Fruit fly (Drosophila melanogaster): ENCODE results near the gene dj.

dj gene

dm6 chr3R:7087201-7087505, 28.0 kb downstream of the dj start:
- TF ChIP-seq CG32121 (GFP tag; IDR thresholded peaks at IDR 0.05) = peak; percentile 26; the same call in 1 of the 2 replicates
- no peak for TF ChIP-seq CG10348 (GFP tag; IDR thresholded peaks at IDR 0.05)
- TF ChIP-seq Pif1A (GFP tag; optimal IDR thresholded peaks at IDR 0.05) = no peak
- TF ChIP-seq Snoo (tag; optimal IDR thresholded peaks at IDR 0.05) = no peak

dm6 chr3R:7087904-7088303, 28.8 kb downstream of the dj start:
- TF ChIP-seq gl (tag; optimal IDR thresholded peaks at IDR 0.05) (no peak), CG8159 (tag; optimal IDR thresholded peaks at IDR 0.05) (no peak), EcR (GFP tag; optimal IDR thresholded peaks at IDR 0.05) (no peak), CG17806 (tag; optimal IDR thresholded peaks at IDR 0.05) (no peak), CG32121 (GFP tag; IDR thresholded peaks at IDR 0.05) (no peak), CG4496 (GFP tag; IDR thresholded peaks at IDR 0.05) (no peak), Pif1B (GFP tag; optimal IDR thresholded peaks at IDR 0.05) (no peak), CG9948 (tag; optimal IDR thresholded peaks at IDR 0.05) (no peak), Snoo (tag; optimal IDR thresholded peaks at IDR 0.05) (no peak)

- TF ChIP-seq CG13204 (GFP tag; optimal IDR thresholded peaks at IDR 0.05) (no peak), Pif1A (GFP tag; optimal IDR thresholded peaks at IDR 0.05) (peak; percentile 20), CG4496 (GFP tag; IDR thresholded peaks at IDR 0.05) (0 out of 3 replicates have a peak, but pooled peaks have one; percentile 15), CG8159 (tag; optimal IDR thresholded peaks at IDR 0.05) (no peak), fd96Ca (GFP tag; IDR thresholded peaks at IDR 0.05) (peak; percentile 53; the same call in 1 of the 3 replicates), CG9948 (tag; optimal IDR thresholded peaks at IDR 0.05) (no peak), CG34367 (tag; optimal IDR thresholded peaks at IDR 0.05) (no peak), CG12605 (GFP tag; IDR thresholded peaks at IDR 0.05) (no peak), EcR (GFP tag; optimal IDR thresholded peaks at IDR 0.05) (peak; percentile 86), gl (tag; optimal IDR thresholded peaks at IDR 0.05) (no peak), Pif1B (GFP tag; optimal IDR thresholded peaks at IDR 0.05) (no peak), CG14655 (GFP tag; optimal IDR thresholded peaks at IDR 0.05) (no peak), Ets98B (GFP tag; IDR thresholded peaks at IDR 0.05) (no peak; the same call in 1 of the 2 replicates)
Observed at dm6 chr3R:7088837-7089361, 29.8 kb downstream of the dj start.

- TF ChIP-seq D1 (tag; optimal IDR thresholded peaks at IDR 0.05) = no peak
- TF ChIP-seq CG4496 (GFP tag; IDR thresholded peaks at IDR 0.05) = peak; percentile 45; the same call in 1 of the 3 replicates
- TF ChIP-seq CG13204 (GFP tag; optimal IDR thresholded peaks at IDR 0.05) = no peak
- TF ChIP-seq CG8159 (tag; optimal IDR thresholded peaks at IDR 0.05) = peak; percentile 32
- TF ChIP-seq CG17806 (tag; optimal IDR thresholded peaks at IDR 0.05) = no peak
- no peak for TF ChIP-seq rn (GFP tag; IDR thresholded peaks at IDR 0.05)
- TF ChIP-seq CG14655 (GFP tag; optimal IDR thresholded peaks at IDR 0.05) = no peak
Observed at dm6 chr3R:7089522-7090336, 30.6 kb downstream of the dj start.

dm6 chr3R:7090337-7090830, 31.3 kb downstream of the dj start:
- TF ChIP-seq CG34367 (tag; optimal IDR thresholded peaks at IDR 0.05) (no peak), CG13204 (GFP tag; optimal IDR thresholded peaks at IDR 0.05) (no peak), Snoo (tag; optimal IDR thresholded peaks at IDR 0.05) (no peak), CG9948 (tag; optimal IDR thresholded peaks at IDR 0.05) (no peak), CG4496 (GFP tag; IDR thresholded peaks at IDR 0.05) (no peak; the same call in 2 of the 3 replicates), CG12605 (GFP tag; IDR thresholded peaks at IDR 0.05) (no peak), CG8301 (tag; optimal IDR thresholded peaks at IDR 0.05) (no peak), Pif1B (GFP tag; optimal IDR thresholded peaks at IDR 0.05) (no peak), CG32121 (GFP tag; IDR thresholded peaks at IDR 0.05) (peak; percentile 14; the same call in 1 of the 2 replicates), D1 (tag; optimal IDR thresholded peaks at IDR 0.05) (no peak), CG15710 (tag; optimal IDR thresholded peaks at IDR 0.05) (peak; percentile 10), CG17806 (tag; optimal IDR thresholded peaks at IDR 0.05) (peak; percentile 5), fd96Ca (GFP tag; IDR thresholded peaks at IDR 0.05) (no peak; the same call in 2 of the 3 replicates), CG8159 (tag; optimal IDR thresholded peaks at IDR 0.05) (no peak), CG10348 (GFP tag; IDR thresholded peaks at IDR 0.05) (no peak), CG14655 (GFP tag; optimal IDR thresholded peaks at IDR 0.05) (no peak), EcR (GFP tag; optimal IDR thresholded peaks at IDR 0.05) (no peak), gl (tag; optimal IDR thresholded peaks at IDR 0.05) (no peak), Ets98B (GFP tag; IDR thresholded peaks at IDR 0.05) (no peak), Pif1A (GFP tag; optimal IDR thresholded peaks at IDR 0.05) (peak; percentile 6), rn (GFP tag; IDR thresholded peaks at IDR 0.05) (no peak)

dm6 chr3R:7091904-7092303, 32.8 kb downstream of the dj start:
- TF ChIP-seq CG8159 (tag; optimal IDR thresholded peaks at IDR 0.05) (no peak), CG8301 (tag; optimal IDR thresholded peaks at IDR 0.05) (no peak), CG14655 (GFP tag; optimal IDR thresholded peaks at IDR 0.05) (no peak), CG10348 (GFP tag; IDR thresholded peaks at IDR 0.05) (no peak), D1 (tag; optimal IDR thresholded peaks at IDR 0.05) (no peak), fd96Ca (GFP tag; IDR thresholded peaks at IDR 0.05) (no peak), CG32121 (GFP tag; IDR thresholded peaks at IDR 0.05) (no peak), CG15710 (tag; optimal IDR thresholded peaks at IDR 0.05) (no peak), CG17806 (tag; optimal IDR thresholded peaks at IDR 0.05) (no peak), Ets98B (GFP tag; IDR thresholded peaks at IDR 0.05) (no peak), Pif1B (GFP tag; optimal IDR thresholded peaks at IDR 0.05) (no peak), CG13204 (GFP tag; optimal IDR thresholded peaks at IDR 0.05) (no peak), CG12605 (GFP tag; IDR thresholded peaks at IDR 0.05) (no peak), EcR (GFP tag; optimal IDR thresholded peaks at IDR 0.05) (no peak), CG9948 (tag; optimal IDR thresholded peaks at IDR 0.05) (no peak)

Data from whole organism, pupa.